Fruit fly (Drosophila melanogaster) whole organism, prepupa: ENCODE measurements around the gene ab.

Experiments
- CG10631 ChIP-seq: fragments of 200-800 bp; sonication (Bioruptor generic); optimal IDR thresholded peaks from 2 replicates; lab custom pipeline; 2016; ENCODE audit warnings: missing biosample characterization, missing genetic modification characterization
- CG15336 ChIP-seq: fragments of 200-800 bp; sonication (Bioruptor generic); IDR thresholded peaks from 2 replicates; pipeline ENCODE4 v1.3.6; 2022; ENCODE audit warnings: missing biosample characterization, missing genetic modification characterization
- CG1621 ChIP-seq: fragments of 200-800 bp; sonication (Bioruptor generic); optimal IDR thresholded peaks from 3 replicates; lab custom pipeline; 2018; ENCODE audit warnings: missing biosample characterization, mild to moderate bottlenecking, missing genetic modification characterization
- CG16779 ChIP-seq: fragments of 200-800 bp; sonication (Bioruptor generic); optimal IDR thresholded peaks from 3 replicates; lab custom pipeline; 2017; ENCODE audit warnings: missing biosample characterization, mild to moderate bottlenecking, missing genetic modification characterization
- CG3032 ChIP-seq: fragments of 200-800 bp; optimal IDR thresholded peaks from 2 replicates; lab custom pipeline; 2019; ENCODE audit warnings: missing biosample characterization, mild to moderate bottlenecking, missing genetic modification characterization, moderate library complexity
- CG31627 ChIP-seq: fragments of 200-800 bp; sonication (Bioruptor generic); optimal IDR thresholded peaks from 3 replicates; lab custom pipeline; 2016; ENCODE audit warnings: missing biosample characterization, missing genetic modification characterization
- CG32006 ChIP-seq: fragments of 200-800 bp; sonication (Bioruptor generic); optimal IDR thresholded peaks from 3 replicates; lab custom pipeline; 2017; ENCODE audit warnings: missing biosample characterization, mild to moderate bottlenecking, missing genetic modification characterization
- CG4318 ChIP-seq: fragments of 200-800 bp; sonication (Bioruptor generic); optimal IDR thresholded peaks from 3 replicates; lab custom pipeline; 2017; ENCODE audit warnings: missing biosample characterization, mild to moderate bottlenecking, missing genetic modification characterization
- CG6163 ChIP-seq: fragments of 200-800 bp; sonication (Bioruptor generic); IDR thresholded peaks from 3 replicates; pipeline ENCODE4 v1.3.6; 2022; ENCODE audit warnings: missing biosample characterization, missing genetic modification characterization
- CG6276 ChIP-seq: fragments of 200-800 bp; sonication (Bioruptor generic); optimal IDR thresholded peaks from 2 replicates; lab custom pipeline; 2017; ENCODE audit warnings: missing biosample characterization, mild to moderate bottlenecking, missing genetic modification characterization
- CG6792 ChIP-seq: fragments of 200-800 bp; sonication (Bioruptor generic); optimal IDR thresholded peaks from 3 replicates; lab custom pipeline; 2016; ENCODE audit warnings: missing biosample characterization, missing genetic modification characterization
- CG6808 ChIP-seq: fragments of 200-800 bp; sonication (Bioruptor generic); optimal IDR thresholded peaks from 3 replicates; lab custom pipeline; 2017; ENCODE audit warnings: missing biosample characterization, missing genetic modification characterization, mild to moderate bottlenecking, moderate library complexity, missing genetic modification reagents
- CG6854 ChIP-seq: fragments of 200-800 bp; sonication (Bioruptor generic); optimal IDR thresholded peaks from 2 replicates; lab custom pipeline; 2017; ENCODE audit warnings: missing biosample characterization, mild to moderate bottlenecking, missing genetic modification characterization
- CG7368 ChIP-seq: fragments of 200-800 bp; sonication (Bioruptor generic); optimal IDR thresholded peaks from 3 replicates; lab custom pipeline; 2016; ENCODE audit warnings: missing biosample characterization, missing genetic modification characterization
- CG8119 ChIP-seq: fragments of 200-800 bp; sonication (Bioruptor generic); IDR thresholded peaks from 3 replicates; pipeline ENCODE4 v1.3.6; 2022; ENCODE audit warnings: missing biosample characterization, missing genetic modification characterization
- CG9139 ChIP-seq: fragments of 200-800 bp; sonication (Bioruptor generic); optimal IDR thresholded peaks from 3 replicates; lab custom pipeline; 2017; ENCODE audit warnings: missing biosample characterization, mild to moderate bottlenecking, missing genetic modification characterization
- Eip93F ChIP-seq: fragments of 200-800 bp; sonication (Bioruptor generic); optimal IDR thresholded peaks from 2 replicates; lab custom pipeline; 2016; ENCODE audit warnings: missing biosample characterization, mild to moderate bottlenecking, missing genetic modification characterization
- Ets21C ChIP-seq: fragments of 200-800 bp; sonication (Bioruptor generic); optimal IDR thresholded peaks from 3 replicates; lab custom pipeline; 2016; ENCODE audit warnings: missing biosample characterization, missing genetic modification characterization
- Gug ChIP-seq: fragments of 200-800 bp; sonication (Bioruptor generic); IDR thresholded peaks from 2 replicates; pipeline ENCODE4 v1.3.6; 2022; ENCODE audit warnings: missing biosample characterization, missing genetic modification characterization
- Hr38 ChIP-seq: sonication (Bioruptor generic); optimal IDR thresholded peaks from 2 replicates; lab custom pipeline; 2016; ENCODE audit warnings: missing biosample characterization, missing genetic modification characterization
- Hr4 ChIP-seq: fragments of 200-800 bp; sonication (Bioruptor generic); optimal IDR thresholded peaks from 3 replicates; lab custom pipeline; 2016; ENCODE audit warnings: missing biosample characterization, missing genetic modification characterization
- Met ChIP-seq: fragments of 200-800 bp; sonication (Bioruptor generic); optimal IDR thresholded peaks from 3 replicates; lab custom pipeline; 2016; ENCODE audit warnings: missing biosample characterization, missing genetic modification characterization
- Smox ChIP-seq: fragments of 200-800 bp; sonication (Bioruptor generic); optimal IDR thresholded peaks from 3 replicates; lab custom pipeline; 2016; ENCODE audit warnings: missing biosample characterization, missing genetic modification characterization
- Sox14 ChIP-seq: fragments of 200-800 bp; sonication (Bioruptor generic); optimal IDR thresholded peaks from 3 replicates; lab custom pipeline; 2016; ENCODE audit warnings: missing biosample characterization, missing genetic modification characterization
- Sox15 ChIP-seq: fragments of 200-800 bp; sonication (Bioruptor generic); optimal IDR thresholded peaks from 3 replicates; lab custom pipeline; 2016; ENCODE audit warnings: missing biosample characterization, missing genetic modification characterization
- acj6 ChIP-seq: fragments of 200-800 bp; sonication (Bioruptor generic); optimal IDR thresholded peaks from 3 replicates; lab custom pipeline; 2016; ENCODE audit warnings: missing biosample characterization, missing genetic modification characterization
- dsx ChIP-seq: fragments of 200-800 bp; optimal IDR thresholded peaks from 3 replicates; lab custom pipeline; 2019; ENCODE audit warnings: missing biosample characterization, mild to moderate bottlenecking, missing genetic modification characterization, moderate library complexity; ENCODE audit not compliant: poor library complexity, severe bottlenecking
- eg ChIP-seq: fragments of 200-800 bp; sonication (Bioruptor generic); IDR thresholded peaks from 3 replicates; pipeline ENCODE4 v1.3.6; 2022; ENCODE audit warnings: missing biosample characterization, missing genetic modification characterization
- fd85E ChIP-seq: fragments of 200-800 bp; sonication (Bioruptor generic); optimal IDR thresholded peaks from 3 replicates; lab custom pipeline; 2016; ENCODE audit warnings: missing biosample characterization, missing genetic modification characterization
- fkh ChIP-seq: fragments of 200-800 bp; sonication (Bioruptor generic); optimal IDR thresholded peaks from 3 replicates; lab custom pipeline; 2017; ENCODE audit warnings: missing biosample characterization, mild to moderate bottlenecking, missing genetic modification characterization, moderate library complexity
- salr ChIP-seq, 2 experiments: fragments of 200-800 bp; sonication (Bioruptor generic); optimal IDR thresholded peaks; 3 replicates each; lab custom pipeline; 2016 to 2018; ENCODE audit warnings: missing biosample characterization in 2 of 2, missing genetic modification characterization in 2 of 2, mild to moderate bottlenecking in 1 of 2
- spab ChIP-seq: fragments of 200-800 bp; sonication (Bioruptor generic); optimal IDR thresholded peaks from 2 replicates; lab custom pipeline; 2017; ENCODE audit warnings: missing biosample characterization, mild to moderate bottlenecking, missing genetic modification characterization, missing genetic modification reagents
- vri ChIP-seq: fragments of 200-800 bp; sonication (Bioruptor generic); optimal IDR thresholded peaks from 3 replicates; lab custom pipeline; 2016; ENCODE audit warnings: missing biosample characterization, mild to moderate bottlenecking, missing genetic modification characterization

The ab gene

DNA sequence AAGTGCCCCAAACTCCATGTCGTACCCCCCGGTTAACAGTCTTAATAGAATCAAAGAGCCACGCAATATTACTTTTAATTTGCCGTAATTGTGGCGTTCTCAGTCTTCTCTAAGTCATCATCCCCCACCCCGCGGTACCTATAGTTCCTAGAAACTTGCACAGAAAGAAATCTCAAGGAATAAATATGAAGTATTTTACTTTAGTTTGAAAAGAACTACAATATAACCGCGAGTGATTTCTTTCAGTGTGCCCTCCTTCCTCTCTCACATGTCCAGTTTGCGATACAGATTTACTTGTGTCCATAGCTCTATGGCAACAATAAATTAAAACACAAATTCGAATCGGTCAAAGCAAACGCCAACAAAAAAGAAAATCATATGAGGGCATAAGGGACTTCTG is 15.6 kb downstream of the ab start:
- TF ChIP-seq Gug (GFP tag; lab: Robert Waterston, UW) (no peak), dsx (GFP tag; lab: Kevin White, UChicago) (no peak), CG32006 (GFP tag; lab: Kevin White, UChicago) (no peak), Smox (GFP tag; lab: Kevin White, UChicago) (no peak), CG6792 (no peak), CG6854 (GFP tag; lab: Kevin White, UChicago) (no peak), CG31627 (GFP tag; lab: Kevin White, UChicago) (no peak), fd85E (GFP tag; lab: Kevin White, UChicago) (no peak), CG15336 (GFP tag; lab: Robert Waterston, UW) (no peak)

DNA sequence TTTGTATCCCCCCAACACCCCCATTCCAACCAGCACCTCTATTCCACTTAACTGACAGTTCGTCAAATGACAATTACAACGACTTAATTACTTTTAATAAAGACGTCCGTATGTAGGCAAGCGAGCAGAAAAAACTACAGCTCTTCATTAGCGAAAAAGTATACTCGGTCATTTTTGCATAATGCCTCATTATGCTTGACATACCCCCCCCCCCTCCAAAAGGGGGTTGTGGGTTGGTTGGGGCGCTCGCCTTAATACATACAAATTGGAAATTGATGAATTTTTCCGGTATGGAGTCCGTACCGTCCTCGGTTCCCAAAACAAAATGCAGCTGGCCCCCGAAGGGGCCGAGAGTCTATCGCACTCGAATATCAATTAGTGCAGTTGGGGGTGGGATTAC is 16.8 kb downstream of the ab start:
- TF ChIP-seq Met (no peak), CG9139 (GFP tag; lab: Kevin White, UChicago) (no peak), fkh (GFP tag; lab: Kevin White, UChicago) (no peak), CG15336 (GFP tag; lab: Robert Waterston, UW) (no peak), CG4318 (GFP tag; lab: Kevin White, UChicago) (no peak), Eip93F (GFP tag; lab: Kevin White, UChicago) (no peak), CG1621 (tag; lab: Kevin White, UChicago) (no peak), Hr4 (GFP tag; lab: Kevin White, UChicago) (no peak), fd85E (GFP tag; lab: Kevin White, UChicago) (no peak), Hr38 (GFP tag; lab: Kevin White, UChicago) (no peak), CG7368 (GFP tag; lab: Kevin White, UChicago) (no peak), Ets21C (GFP tag; lab: Kevin White, UChicago) (no peak), CG6163 (no peak), CG16779 (tag; lab: Kevin White, UChicago) (no peak), Sox14 (GFP tag; lab: Kevin White, UChicago) (no peak)

DNA sequence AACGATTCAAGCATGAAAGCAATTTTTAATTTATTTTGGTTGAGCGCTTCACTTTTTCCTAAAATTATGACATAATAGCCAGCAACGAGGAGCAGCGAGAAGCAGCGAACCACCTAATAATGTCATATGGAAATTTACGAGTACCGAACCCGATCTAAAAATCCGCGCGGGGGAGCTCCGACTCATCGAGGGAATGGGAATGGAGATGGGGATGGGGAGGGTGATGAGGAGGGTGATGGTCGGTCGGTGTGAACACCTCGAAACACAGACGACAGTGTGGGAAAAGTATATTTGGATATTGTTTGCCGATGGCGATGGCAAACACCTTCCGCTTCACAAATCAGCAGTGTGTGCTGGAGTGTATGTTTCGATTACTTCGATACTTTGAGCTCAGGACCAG is 17.6 kb downstream of the ab start:
- TF ChIP-seq CG3032 (tag; lab: Kevin White, UChicago) (no peak), dsx (GFP tag; lab: Kevin White, UChicago) (no peak), Smox (GFP tag; lab: Kevin White, UChicago) (no peak), fkh (GFP tag; lab: Kevin White, UChicago) (no peak), CG15336 (GFP tag; lab: Robert Waterston, UW) (no peak), acj6 (no peak), CG6808 (GFP tag; lab: Kevin White, UChicago) (no peak), vri (GFP tag; lab: Kevin White, UChicago) (no peak), spab (GFP tag; lab: Kevin White, UChicago) (no peak), salr (GFP tag; optimal IDR thresholded peaks at IDR 0.05; lab: Kevin White, UChicago) (no peak)

- TF ChIP-seq CG8119 (GFP tag; lab: Robert Waterston, UW) = peak; percentile 63
- TF ChIP-seq CG6276 = peak; percentile 14
- no peak for TF ChIP-seq Sox15
- peak; percentile 44; the same call in 1 of the 2 replicates for TF ChIP-seq CG15336 (GFP tag; lab: Robert Waterston, UW)
- 0 out of 3 replicates have a peak, but pooled peaks have one; percentile 26 for TF ChIP-seq CG6163
- no peak for TF ChIP-seq CG10631 (GFP tag; lab: Kevin White, UChicago)
- no peak for TF ChIP-seq Eip93F (GFP tag; lab: Kevin White, UChicago)
- no peak for TF ChIP-seq CG6792
- 0 out of 3 replicates have a peak, but pooled peaks have one; percentile 26 for TF ChIP-seq eg
These were observed 18.6 kb downstream of the ab start for dm6 chr2L:11228909-11229574.
